Fruit fly (Drosophila melanogaster) whole organism, embryonic: ENCODE measurements around the gene Cep135.

Source experiments
- C15 ChIP-seq: fragments of 200-800 bp; sonication (Bioruptor generic); IDR thresholded peaks from 3 replicates; pipeline ENCODE4 v1.3.6; 2022; ENCODE audit warnings: missing biosample characterization, missing genetic modification characterization
- CG10565 ChIP-seq: fragments of 200-800 bp; sonication (Bioruptor generic); optimal IDR thresholded peaks from 3 replicates; lab custom pipeline; 2016; ENCODE audit warnings: missing biosample characterization, mild to moderate bottlenecking, missing genetic modification characterization
- CG12299 ChIP-seq: fragments of 200-800 bp; sonication (Bioruptor generic); optimal IDR thresholded peaks from 2 replicates; lab custom pipeline; 2018; ENCODE audit warnings: missing biosample characterization, mild to moderate bottlenecking, missing genetic modification characterization
- CG1233 ChIP-seq: fragments of 200-800 bp; sonication (Bioruptor generic); optimal IDR thresholded peaks from 4 replicates; lab custom pipeline; 2018; ENCODE audit warnings: missing biosample characterization, mild to moderate bottlenecking, missing genetic modification characterization
- CG14014 ChIP-seq: fragments of 200-800 bp; sonication (Bioruptor generic); IDR thresholded peaks from 2 replicates; pipeline ENCODE4 v1.3.6; 2022; ENCODE audit warnings: missing biosample characterization, missing genetic modification characterization
- CG14710 ChIP-seq: fragments of 200-800 bp; sonication (Bioruptor generic); optimal IDR thresholded peaks from 3 replicates; lab custom pipeline; 2019; ENCODE audit warnings: missing biosample characterization, mild to moderate bottlenecking, missing genetic modification characterization, moderate library complexity
- CG15479 ChIP-seq: fragments of 200-800 bp; sonication (Bioruptor generic); optimal IDR thresholded peaks from 3 replicates; lab custom pipeline; 2019; ENCODE audit warnings: missing biosample characterization, mild to moderate bottlenecking, missing genetic modification characterization, moderate library complexity
- CG17359 ChIP-seq: fragments of 200-800 bp; sonication (Bioruptor generic); optimal IDR thresholded peaks from 3 replicates; lab custom pipeline; 2018; ENCODE audit warnings: missing biosample characterization, mild to moderate bottlenecking, missing genetic modification characterization, moderate library complexity
- CG17361 ChIP-seq: fragments of 200-800 bp; sonication (Bioruptor generic); IDR thresholded peaks from 3 replicates; pipeline ENCODE4 v1.3.6; 2022; ENCODE audit warnings: missing biosample characterization, missing genetic modification characterization
- CG17829 ChIP-seq: fragments of 200-800 bp; optimal IDR thresholded peaks from 2 replicates; lab custom pipeline; 2019; ENCODE audit warnings: missing biosample characterization, mild to moderate bottlenecking, missing genetic modification characterization, moderate library complexity
- CG17912 ChIP-seq: fragments of 200-800 bp; sonication (Bioruptor generic); optimal IDR thresholded peaks from 2 replicates; lab custom pipeline; 2018; ENCODE audit warnings: missing biosample characterization, mild to moderate bottlenecking, missing genetic modification characterization
- CG2202 ChIP-seq: fragments of 200-800 bp; sonication (Bioruptor generic); optimal IDR thresholded peaks from 2 replicates; lab custom pipeline; 2018; ENCODE audit warnings: missing biosample characterization, mild to moderate bottlenecking, missing genetic modification characterization
- CG30431 ChIP-seq: fragments of 200-800 bp; sonication (Bioruptor generic); optimal IDR thresholded peaks from 2 replicates; lab custom pipeline; 2017; ENCODE audit warnings: missing biosample characterization, missing genetic modification characterization
- CG3407 ChIP-seq: fragments of 200-800 bp; sonication (Bioruptor generic); optimal IDR thresholded peaks from 2 replicates; lab custom pipeline; 2018; ENCODE audit warnings: missing biosample characterization, mild to moderate bottlenecking, missing genetic modification characterization
- CG4328 ChIP-seq: fragments of 200-800 bp; sonication (Bioruptor generic); optimal IDR thresholded peaks from 3 replicates; lab custom pipeline; 2017; ENCODE audit warnings: missing biosample characterization, missing genetic modification reagents, missing genetic modification characterization
- CG4404 ChIP-seq: fragments of 200-800 bp; sonication (Bioruptor generic); IDR thresholded peaks from 2 replicates; pipeline ENCODE4 v1.3.6; 2022; ENCODE audit warnings: missing biosample characterization, missing genetic modification characterization
- CG5953 ChIP-seq: fragments of 200-800 bp; sonication (Bioruptor generic); IDR thresholded peaks from 2 replicates; pipeline ENCODE4 v1.3.6; 2022; ENCODE audit warnings: missing biosample characterization, missing genetic modification characterization
- CG6765 ChIP-seq: fragments of 200-800 bp; sonication (Bioruptor generic); optimal IDR thresholded peaks from 3 replicates; lab custom pipeline; 2017; ENCODE audit warnings: missing biosample characterization, mild to moderate bottlenecking, missing genetic modification characterization
- CG8924 ChIP-seq: fragments of 200-800 bp; optimal IDR thresholded peaks from 3 replicates; lab custom pipeline; 2019; ENCODE audit warnings: missing biosample characterization, mild to moderate bottlenecking, missing genetic modification characterization, moderate library complexity
- CTCF ChIP-seq: fragments of 200-800 bp; sonication (Bioruptor generic); optimal IDR thresholded peaks from 2 replicates; lab custom pipeline; 2017; ENCODE audit warnings: missing biosample characterization, mild to moderate bottlenecking, missing genetic modification characterization, moderate library complexity
- Dek ChIP-seq: fragments of 200-800 bp; sonication (Bioruptor generic); optimal IDR thresholded peaks from 3 replicates; lab custom pipeline; 2019; ENCODE audit warnings: missing biosample characterization, mild to moderate bottlenecking, missing genetic modification characterization, moderate library complexity
- Dll ChIP-seq: fragments of 200-800 bp; sonication (Bioruptor generic); IDR thresholded peaks from 4 replicates; pipeline ENCODE4 v1.3.6; 2022; ENCODE audit warnings: missing biosample characterization, missing genetic modification characterization; ENCODE audit not compliant: partially characterized antibody
- HLHmδ ChIP-seq: fragments of 200-800 bp; sonication (Bioruptor generic); optimal IDR thresholded peaks from 2 replicates; lab custom pipeline; 2018; ENCODE audit warnings: missing biosample characterization, mild to moderate bottlenecking, missing genetic modification characterization, moderate library complexity
- Hr78 ChIP-seq, 2 experiments: fragments of 200-800 bp in 1 of 2; fragments of >200 bp in 1 of 2; sonication (Bioruptor generic) in 1 of 2; optimal IDR thresholded peaks; 2 replicates each; lab custom pipeline; 2017 to 2019; ENCODE audit warnings: missing biosample characterization in 2 of 2, missing genetic modification characterization in 2 of 2, mild to moderate bottlenecking in 1 of 2, moderate library complexity in 1 of 2
- Nf-YA ChIP-seq: fragments of 200-800 bp; sonication (Bioruptor generic); IDR thresholded peaks from 2 replicates; pipeline ENCODE4 v1.3.6; 2022; ENCODE audit warnings: missing biosample characterization, missing genetic modification characterization
- Side ChIP-seq: fragments of 200-800 bp; sonication (Bioruptor generic); optimal IDR thresholded peaks from 2 replicates; lab custom pipeline; 2016; ENCODE audit warnings: missing biosample characterization, missing genetic modification characterization
- Sox100B ChIP-seq: fragments of 200-800 bp; sonication (Bioruptor generic); optimal IDR thresholded peaks from 3 replicates; lab custom pipeline; 2018; ENCODE audit warnings: missing biosample characterization, mild to moderate bottlenecking, missing genetic modification characterization
- YL-1 ChIP-seq: fragments of 200-800 bp; sonication (Bioruptor generic); optimal IDR thresholded peaks from 3 replicates; lab custom pipeline; 2017; ENCODE audit warnings: missing biosample characterization, mild to moderate bottlenecking, missing genetic modification characterization
- al ChIP-seq: fragments of 200-800 bp; sonication (Bioruptor generic); IDR thresholded peaks from 2 replicates; pipeline ENCODE4 v1.3.6; 2022; ENCODE audit warnings: missing biosample characterization, missing genetic modification characterization
- ase ChIP-seq: fragments of 200-800 bp; sonication (Bioruptor generic); IDR thresholded peaks from 3 replicates; pipeline ENCODE4 v1.3.6; 2022; ENCODE audit warnings: missing biosample characterization, missing genetic modification characterization
- bbx ChIP-seq: fragments of 200-800 bp; sonication (Bioruptor generic); IDR thresholded peaks from 2 replicates; pipeline ENCODE4 v1.3.6; 2022; ENCODE audit warnings: missing biosample characterization, missing genetic modification characterization; ENCODE audit not compliant: partially characterized antibody
- ci ChIP-seq: fragments of 200-800 bp; sonication (Bioruptor generic); IDR thresholded peaks from 3 replicates; pipeline ENCODE4 v1.3.6; 2022; ENCODE audit warnings: missing biosample characterization, missing genetic modification characterization
- croc ChIP-seq: fragments of 200-800 bp; sonication (Bioruptor generic); conservative IDR thresholded peaks from 3 replicates; pipeline ENCODE4 v1.3.6; 2022; ENCODE audit warnings: missing biosample characterization, missing genetic modification characterization
- disco-r ChIP-seq: fragments of 200-800 bp; sonication (Bioruptor generic); optimal IDR thresholded peaks from 2 replicates; lab custom pipeline; 2016; ENCODE audit warnings: missing biosample characterization, missing genetic modification characterization
- eve ChIP-seq, 2 experiments: fragments of >200 bp; optimal IDR thresholded peaks; 2 replicates each; lab custom pipeline; 2017; ENCODE audit warnings: missing biosample characterization in 2 of 2, missing genetic modification characterization in 2 of 2
- eyg ChIP-seq: fragments of 200-800 bp; sonication (Bioruptor generic); optimal IDR thresholded peaks from 3 replicates; lab custom pipeline; 2016; ENCODE audit warnings: missing biosample characterization, missing genetic modification characterization
- fd64A ChIP-seq: fragments of 200-800 bp; sonication (Bioruptor generic); optimal IDR thresholded peaks from 3 replicates; lab custom pipeline; 2018; ENCODE audit warnings: missing biosample characterization, mild to moderate bottlenecking, missing genetic modification characterization
- ftz-f1 ChIP-seq: fragments of 200-800 bp; sonication (Bioruptor generic); optimal IDR thresholded peaks from 2 replicates; lab custom pipeline; 2016; ENCODE audit warnings: missing biosample characterization, missing genetic modification characterization
- insv ChIP-seq, 2 experiments: fragments of 200-800 bp; sonication (Bioruptor generic); optimal IDR thresholded peaks; 3 replicates each; lab custom pipeline; 2016 to 2018; ENCODE audit warnings: missing biosample characterization in 2 of 2, missing genetic modification characterization in 2 of 2
- jing ChIP-seq: fragments of 200-800 bp; sonication (Bioruptor generic); optimal IDR thresholded peaks from 2 replicates; lab custom pipeline; 2018; ENCODE audit warnings: missing biosample characterization, mild to moderate bottlenecking, missing genetic modification characterization
- nau ChIP-seq: fragments of 200-800 bp; sonication (Bioruptor generic); optimal IDR thresholded peaks from 3 replicates; lab custom pipeline; 2017; ENCODE audit warnings: missing biosample characterization, mild to moderate bottlenecking, missing genetic modification characterization, missing genetic modification reagents
- p53 ChIP-seq: fragments of 200-800 bp; sonication (Bioruptor generic); optimal IDR thresholded peaks from 2 replicates; lab custom pipeline; 2016; ENCODE audit warnings: missing biosample characterization, missing genetic modification characterization
- pnt ChIP-seq: fragments of 200-800 bp; sonication (Bioruptor generic); optimal IDR thresholded peaks from 3 replicates; lab custom pipeline; 2016; ENCODE audit warnings: missing biosample characterization, missing genetic modification characterization
- pros ChIP-seq: fragments of 200-800 bp; sonication (Bioruptor generic); optimal IDR thresholded peaks from 3 replicates; lab custom pipeline; 2019; ENCODE audit warnings: missing biosample characterization, mild to moderate bottlenecking, missing genetic modification characterization, moderate library complexity
- psq ChIP-seq: fragments of 200-800 bp; sonication (Bioruptor generic); optimal IDR thresholded peaks from 2 replicates; lab custom pipeline; 2017; ENCODE audit warnings: missing biosample characterization, missing genetic modification characterization
- salm ChIP-seq: fragments of 200-800 bp; sonication (Bioruptor generic); optimal IDR thresholded peaks from 2 replicates; lab custom pipeline; 2018; ENCODE audit warnings: missing biosample characterization, mild to moderate bottlenecking, missing genetic modification characterization
- sima ChIP-seq: fragments of 200-800 bp; sonication (Bioruptor generic); optimal IDR thresholded peaks from 2 replicates; lab custom pipeline; 2016; ENCODE audit warnings: missing biosample characterization, missing genetic modification characterization
- sob ChIP-seq: fragments of 200-800 bp; sonication (Bioruptor generic); IDR thresholded peaks from 2 replicates; pipeline ENCODE4 v1.3.6; 2022; ENCODE audit warnings: missing biosample characterization, missing genetic modification characterization
- vnd ChIP-seq: fragments of 200-800 bp; sonication (Bioruptor generic); IDR thresholded peaks from 3 replicates; pipeline ENCODE4 v1.3.6; 2022; ENCODE audit warnings: missing biosample characterization, missing genetic modification characterization; ENCODE audit not compliant: partially characterized antibody

Cep135 gene

DNA sequence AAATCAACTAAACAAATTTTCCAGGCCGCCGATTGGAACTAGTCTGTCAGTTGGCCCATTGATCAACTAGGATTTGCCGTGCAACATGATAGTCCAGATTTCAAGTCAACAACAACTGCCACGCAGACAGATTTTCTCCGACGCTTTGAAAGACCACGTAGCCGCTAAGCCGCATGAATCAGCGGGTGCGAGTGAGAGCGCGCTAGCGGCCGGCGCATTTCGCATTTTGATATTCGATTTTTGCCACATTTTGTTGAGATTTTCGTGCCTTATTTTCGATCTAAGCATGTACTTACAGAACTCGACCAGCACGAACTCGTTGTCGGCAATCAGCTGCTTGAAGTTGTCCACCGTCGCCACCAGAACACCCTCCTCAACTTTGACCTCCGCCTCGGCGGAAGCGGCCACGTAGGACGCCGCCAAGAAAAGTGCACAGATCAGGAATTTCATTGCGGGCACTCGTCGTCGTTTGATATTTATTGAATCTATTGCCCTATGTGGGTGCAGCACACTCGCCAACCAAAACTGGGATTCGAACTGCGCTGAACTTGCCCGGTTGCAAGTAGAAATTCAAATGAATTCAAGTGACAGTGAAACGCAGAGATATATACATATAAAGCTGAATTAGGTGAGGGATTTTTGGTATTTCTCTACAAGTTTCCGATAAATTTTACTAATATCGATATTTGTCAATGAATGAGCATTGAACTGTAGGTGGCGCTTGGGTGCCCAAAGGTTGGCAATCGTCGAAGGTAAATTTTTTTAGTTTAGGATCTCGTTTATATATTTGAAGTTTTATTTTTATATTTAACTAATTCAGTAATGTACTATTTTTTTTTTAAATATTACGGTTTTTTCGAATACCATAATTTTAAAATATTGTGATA, 25.7 kb downstream of the Cep135 start, which contains the start of gene Pdi (continued):
- TF ChIP-seq ase (GFP tag; lab: Robert Waterston, UW) (no peak), CG17912 (GFP tag; lab: Kevin White, UChicago) (peak; percentile 34), CG1233 (GFP tag; lab: Kevin White, UChicago) (no peak), Nf-YA (no peak), CG30431 (GFP tag; lab: Kevin White, UChicago) (no peak), CG17829 (peak; percentile 62), nau (no peak), bbx (GFP tag; lab: Robert Waterston, UW) (peak; percentile 83), vnd (peak; percentile 49; the same call in 2 of the 3 replicates), psq (GFP tag; lab: Kevin White, UChicago) (no peak), CG5953 (GFP tag; lab: Robert Waterston, UW) (no peak), CG3407 (peak; percentile 25), pros (GFP tag; lab: Kevin White, UChicago) (no peak), HLHmδ (GFP tag; lab: Kevin White, UChicago) (peak; percentile 34), ci (GFP tag; lab: Robert Waterston, UW) (peak; percentile 68; the same call in 1 of the 3 replicates), Dek (peak; percentile 42), CG14014 (GFP tag; lab: Robert Waterston, UW) (no peak), sima (no peak), YL-1 (peak; percentile 81), p53 (GFP tag; lab: Kevin White, UChicago) (no peak), CG17361 (GFP tag; lab: Robert Waterston, UW) (peak; percentile 39; the same call in 2 of the 3 replicates), CG2202 (peak; percentile 12), CG8924 (tag; lab: Kevin White, UChicago) (peak; percentile 11), salm (peak; percentile 21), jing (GFP tag; lab: Kevin White, UChicago) (no peak), Dll (GFP tag; lab: Robert Waterston, UW) (peak; percentile 73), CG6765 (GFP tag; lab: Kevin White, UChicago) (no peak), eyg (GFP tag; lab: Kevin White, UChicago) (no peak), sob (GFP tag; lab: Robert Waterston, UW) (peak; percentile 60; the same call in 1 of the 2 replicates), insv (GFP tag; optimal IDR thresholded peaks at IDR 0.05; lab: Kevin White, UChicago) (peak in 1 of 2 experiments; percentile 24), disco-r (GFP tag; lab: Kevin White, UChicago) (no peak), croc (GFP tag; lab: Robert Waterston, UW) (no peak), CG17359 (tag; lab: Kevin White, UChicago) (peak; percentile 56), eve (GFP tag; optimal IDR thresholded peaks at IDR 0.05; lab: Kevin White, UChicago) (no peak), Side (GFP tag; lab: Kevin White, UChicago) (peak; percentile 49), Sox100B (GFP tag; lab: Kevin White, UChicago) (no peak), CG10565 (GFP tag; lab: Kevin White, UChicago) (no peak), pnt (GFP tag; lab: Kevin White, UChicago) (no peak), fd64A (GFP tag; lab: Kevin White, UChicago) (no peak), al (GFP tag; lab: Robert Waterston, UW) (no peak), ftz-f1 (peak; percentile 28), CG12299 (no peak), CG14710 (peak; percentile 59), CG4404 (GFP tag; lab: Robert Waterston, UW) (no peak), C15 (GFP tag; lab: Robert Waterston, UW) (no peak), Hr78 (GFP tag; optimal IDR thresholded peaks at IDR 0.05; lab: Kevin White, UChicago) (peak in 1 of 2 experiments; percentile 99), CG15479 (no peak), CG4328 (no peak), CTCF (GFP tag; lab: Kevin White, UChicago) (peak; percentile 97)
